Worm (Caenorhabditis elegans) whole organism, mixed stage, embryonic: Measurements from ENCODE around the gene fbxb-11.

Experiments
- M03D4.4 ChIP-seq: sonication (generic microtip); optimal IDR thresholded peaks from 2 replicates; lab custom pipeline; 2017; ENCODE audit warnings: mild to moderate bottlenecking, missing genetic modification characterization, missing compliant biosample characterization
- bed-3 ChIP-seq: fragments of 200-800 bp; sonication (Bioruptor generic); optimal IDR thresholded peaks from 3 replicates; lab custom pipeline; 2018; ENCODE audit warnings: mild to moderate bottlenecking, missing genetic modification characterization, moderate library complexity, missing compliant biosample characterization
- blmp-1 ChIP-seq: fragments of 150-350 bp; optimal IDR thresholded peaks from 2 replicates; lab custom pipeline; 2014; ENCODE audit warnings: missing biosample characterization, missing genetic modification characterization
- ceh-43 ChIP-seq: fragments of 200-800 bp; sonication (Bioruptor generic); optimal IDR thresholded peaks from 2 replicates; lab custom pipeline; 2018; ENCODE audit warnings: mild to moderate bottlenecking, missing genetic modification characterization, moderate library complexity, missing compliant biosample characterization
- ceh-83 ChIP-seq: fragments of 200-800 bp; sonication (Bioruptor generic); optimal IDR thresholded peaks from 2 replicates; lab custom pipeline; 2018; ENCODE audit warnings: mild to moderate bottlenecking, missing genetic modification characterization, missing compliant biosample characterization
- ces-1 ChIP-seq: fragments of 150-350 bp; optimal IDR thresholded peaks from 2 replicates; lab custom pipeline; 2014; ENCODE audit warnings: missing biosample characterization, missing genetic modification reagents, missing genetic modification characterization
- cnd-1 ChIP-seq: fragments of 200-800 bp; sonication (Bioruptor generic); optimal IDR thresholded peaks from 2 replicates; lab custom pipeline; 2018; ENCODE audit warnings: mild to moderate bottlenecking, missing genetic modification characterization, missing compliant biosample characterization
- drap-1 ChIP-seq: fragments of 200-800 bp; sonication (Bioruptor generic); optimal IDR thresholded peaks from 3 replicates; lab custom pipeline; 2018; ENCODE audit warnings: mild to moderate bottlenecking, missing genetic modification characterization, missing compliant biosample characterization
- elt-1 ChIP-seq: sonication (generic microtip); optimal IDR thresholded peaks from 2 replicates; lab custom pipeline; 2017; ENCODE audit warnings: missing genetic modification characterization, mild to moderate bottlenecking, missing compliant biosample characterization, antibody characterized with exemption, moderate library complexity, borderline replicate concordance; ENCODE audit not compliant: insufficient read depth
- elt-3 ChIP-seq: fragments of 150-350 bp; optimal IDR thresholded peaks from 2 replicates; lab custom pipeline; 2014; ENCODE audit warnings: missing biosample characterization, missing genetic modification characterization
- flh-1 ChIP-seq: fragments of 200-800 bp; sonication (Bioruptor generic); optimal IDR thresholded peaks from 2 replicates; lab custom pipeline; 2018; ENCODE audit warnings: mild to moderate bottlenecking, missing genetic modification characterization, moderate library complexity, missing compliant biosample characterization
- ham-2 ChIP-seq: fragments of 200-800 bp; sonication (Bioruptor generic); optimal IDR thresholded peaks from 2 replicates; lab custom pipeline; 2018; ENCODE audit warnings: mild to moderate bottlenecking, missing genetic modification characterization, missing compliant biosample characterization
- hlh-1 ChIP-seq: fragments of 150-350 bp; optimal IDR thresholded peaks from 2 replicates; lab custom pipeline; 2014; ENCODE audit warnings: missing biosample characterization, missing genetic modification reagents, missing genetic modification characterization
- lin-13 ChIP-seq: fragments of 150-350 bp; optimal IDR thresholded peaks from 2 replicates; lab custom pipeline; 2014; ENCODE audit warnings: missing biosample characterization, missing genetic modification characterization
- lin-32 ChIP-seq: fragments of 200-800 bp; sonication (Bioruptor generic); optimal IDR thresholded peaks from 2 replicates; lab custom pipeline; 2018; ENCODE audit warnings: mild to moderate bottlenecking, missing genetic modification characterization, missing compliant biosample characterization
- lsy-2 ChIP-seq: fragments of 150-350 bp; optimal IDR thresholded peaks from 2 replicates; lab custom pipeline; 2014; ENCODE audit warnings: missing biosample characterization, missing genetic modification characterization
- mab-5 ChIP-seq: fragments of 150-350 bp; optimal IDR thresholded peaks from 2 replicates; lab custom pipeline; 2014; ENCODE audit warnings: missing biosample characterization, missing genetic modification characterization
- mep-1 ChIP-seq: fragments of 150-350 bp; optimal IDR thresholded peaks from 2 replicates; lab custom pipeline; 2017; ENCODE audit warnings: missing biosample characterization, missing genetic modification reagents, missing genetic modification characterization, inconsistent platforms
- mls-2 ChIP-seq: sonication (generic microtip); optimal IDR thresholded peaks from 2 replicates; lab custom pipeline; 2016; ENCODE audit warnings: mild to moderate bottlenecking, missing genetic modification characterization, moderate library complexity, missing compliant biosample characterization
- nhr-12 ChIP-seq: fragments of 150-350 bp; optimal IDR thresholded peaks from 2 replicates; lab custom pipeline; 2014; ENCODE audit warnings: missing biosample characterization, missing genetic modification characterization
- nhr-2 ChIP-seq: fragments of 150-350 bp; optimal IDR thresholded peaks from 2 replicates; lab custom pipeline; 2014; ENCODE audit warnings: missing biosample characterization, missing genetic modification characterization
- nhr-76 ChIP-seq: sonication (generic microtip); optimal IDR thresholded peaks from 2 replicates; lab custom pipeline; 2017; ENCODE audit warnings: missing biosample characterization, missing genetic modification characterization
- pha-4 ChIP-seq: fragments of 150-350 bp; optimal IDR thresholded peaks from 2 replicates; lab custom pipeline; 2018; ENCODE audit warnings: missing biosample characterization, missing genetic modification reagents, missing genetic modification characterization
- sptf-1 ChIP-seq: sonication (generic microtip); optimal IDR thresholded peaks from 2 replicates; lab custom pipeline; 2017; ENCODE audit warnings: mild to moderate bottlenecking, missing genetic modification characterization, moderate library complexity, missing compliant biosample characterization
- tbx-8 ChIP-seq: fragments of 200-800 bp; sonication (Bioruptor generic); optimal IDR thresholded peaks from 2 replicates; lab custom pipeline; 2018; ENCODE audit warnings: mild to moderate bottlenecking, missing genetic modification characterization, moderate library complexity, missing compliant biosample characterization
- unc-120 ChIP-seq: sonication (generic microtip); optimal IDR thresholded peaks from 2 replicates; lab custom pipeline; 2017; ENCODE audit warnings: missing genetic modification characterization, missing compliant biosample characterization; ENCODE audit not compliant: poor library complexity, severe bottlenecking
- unc-62 ChIP-seq: fragments of 150-350 bp; optimal IDR thresholded peaks from 2 replicates; lab custom pipeline; 2014; ENCODE audit warnings: missing biosample characterization, missing genetic modification reagents, missing genetic modification characterization
- zip-8 ChIP-seq: fragments of 150-350 bp; optimal IDR thresholded peaks from 2 replicates; lab custom pipeline; 2014; ENCODE audit warnings: missing biosample characterization, missing genetic modification characterization
- ztf-11 ChIP-seq: fragments of 150-350 bp; optimal IDR thresholded peaks from 2 replicates; lab custom pipeline; 2014; ENCODE audit warnings: missing biosample characterization, missing genetic modification characterization

Gene fbxb-11

DNA sequence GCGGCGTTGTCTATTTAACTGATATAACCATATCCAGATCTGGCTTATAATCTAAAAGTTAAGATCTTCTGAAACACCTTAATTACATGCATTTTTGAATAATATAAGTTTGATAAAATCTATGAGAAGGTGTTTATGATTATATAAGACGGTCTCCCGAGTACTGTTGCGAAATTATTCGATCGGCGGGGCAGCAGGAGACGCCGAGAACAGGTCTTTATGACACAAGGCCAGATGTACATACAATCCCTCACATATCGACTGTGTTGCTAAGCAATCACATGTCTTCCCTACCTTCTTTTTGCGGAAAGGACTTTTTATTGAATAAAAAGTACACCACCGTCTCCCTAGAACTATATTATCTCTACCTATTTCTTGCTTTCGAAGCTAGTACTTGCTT lies 32.2 kb downstream of the fbxb-11 start, which contains the start of gene fbxb-53:
fbxb-53 (plus strand) TSS at position 301 of the 400 bp plus-strand sequence.
- TF ChIP-seq lin-13 (tag; lab: Kevin White, UChicago) (no peak), ceh-83 (GFP tag; lab: Kevin White, UChicago) (no peak), ceh-43 (GFP tag; lab: Kevin White, UChicago) (no peak), elt-1 (tag; lab: Kevin White, UChicago) (peak; percentile 44), drap-1 (no peak)

DNA sequence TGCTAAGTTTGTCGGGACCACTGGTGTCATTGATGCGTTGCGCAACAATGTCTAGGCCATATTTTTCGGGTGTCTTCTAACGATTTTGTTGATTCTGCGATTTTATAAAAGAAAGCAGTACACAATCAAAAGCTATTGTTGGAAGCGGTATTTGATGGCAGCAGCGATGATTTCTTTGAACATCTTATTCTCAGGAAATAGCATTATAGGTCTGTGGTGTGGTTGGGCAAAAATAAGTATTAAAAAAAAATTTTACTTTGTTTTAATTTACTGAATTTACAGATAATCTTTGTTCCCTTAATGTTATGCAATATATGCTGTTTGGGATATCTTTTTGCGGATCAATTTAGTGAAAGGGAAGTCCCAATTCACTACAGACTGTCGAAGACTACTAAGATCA lies 32.6 kb downstream of the fbxb-11 start, which contains the start of gene F36H5.10:
F36H5.10 (plus strand) TSS at position 301 of the 400 bp plus-strand sequence.
- peak; percentile 19 for TF ChIP-seq zip-8
- TF ChIP-seq ceh-43 (GFP tag; lab: Kevin White, UChicago) = no peak

DNA sequence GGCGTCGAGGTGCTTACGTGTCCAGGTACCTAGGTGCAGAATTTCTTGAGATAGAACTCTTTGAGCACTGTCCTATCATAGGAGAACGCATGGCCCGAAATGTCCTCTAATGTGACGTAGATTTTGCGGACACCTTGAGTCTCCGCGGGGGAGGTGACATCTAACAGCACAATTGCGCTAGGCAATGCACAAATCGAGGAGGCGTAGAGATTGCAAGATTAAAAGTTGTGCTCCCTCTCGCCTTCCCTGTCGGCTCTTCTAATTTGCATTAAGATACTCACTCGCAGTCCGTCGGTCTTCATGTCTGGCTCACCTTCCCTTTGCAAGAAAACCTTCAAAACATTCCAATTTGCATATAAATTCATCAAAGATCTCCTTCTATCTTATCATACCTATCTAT lies 35.2 kb downstream of the fbxb-11 start, which contains the start of gene F36H5.18:
F36H5.18 (plus strand) TSS at position 301 of the 400 bp plus-strand sequence.
- TF ChIP-seq tbx-8 (no peak), ham-2 (no peak), pha-4 (tag; lab: Kevin White, UChicago) (no peak), mls-2 (tag; lab: Kevin White, UChicago) (no peak), mab-5 (tag; lab: Kevin White, UChicago) (no peak), hlh-1 (tag; lab: Kevin White, UChicago) (no peak), mep-1 (tag; lab: Kevin White, UChicago) (no peak), unc-62 (GFP tag; lab: Kevin White, UChicago) (no peak), ceh-83 (GFP tag; lab: Kevin White, UChicago) (no peak), ztf-11 (no peak), cnd-1 (tag; lab: Kevin White, UChicago) (no peak), flh-1 (GFP tag; lab: Kevin White, UChicago) (no peak), lin-32 (GFP tag; lab: Kevin White, UChicago) (no peak), blmp-1 (tag; lab: Kevin White, UChicago) (no peak), bed-3 (GFP tag; lab: Kevin White, UChicago) (no peak), M03D4.4 (tag; lab: Kevin White, UChicago) (no peak), elt-1 (tag; lab: Kevin White, UChicago) (no peak), lsy-2 (tag; lab: Kevin White, UChicago) (no peak), nhr-12 (tag; lab: Kevin White, UChicago) (no peak), sptf-1 (no peak)

DNA sequence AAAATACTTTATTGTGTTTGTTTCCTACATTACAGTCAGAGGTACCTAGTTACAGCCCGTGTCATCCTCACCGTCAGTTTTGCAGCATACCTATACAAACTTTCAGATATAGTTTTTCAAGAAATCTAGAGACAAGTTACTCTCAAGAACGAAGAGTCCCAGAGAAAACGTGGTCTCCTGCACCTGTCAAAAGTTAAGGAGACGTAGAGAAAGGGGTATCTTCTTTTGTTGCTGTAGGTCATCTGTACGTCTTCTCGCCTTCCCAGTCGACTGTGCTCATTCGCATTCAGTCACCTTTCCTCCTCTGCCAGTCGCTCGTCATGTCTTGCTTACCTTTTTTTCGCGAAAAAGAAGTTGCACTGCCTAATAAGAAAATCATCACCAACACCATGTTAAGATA lies 37.1 kb downstream of the fbxb-11 start, which contains the start of gene F36H5.4:
F36H5.4 (plus strand) TSS at position 301 of the 400 bp plus-strand sequence.
- TF ChIP-seq hlh-1 (tag; lab: Kevin White, UChicago) = no peak
- TF ChIP-seq drap-1 = no peak
- TF ChIP-seq elt-3 (tag; lab: Kevin White, UChicago) = no peak
- no peak for TF ChIP-seq pha-4 (tag; lab: Kevin White, UChicago)
- no peak for TF ChIP-seq unc-120 (tag; lab: Kevin White, UChicago)
- TF ChIP-seq elt-1 (tag; lab: Kevin White, UChicago) = no peak
- no peak for TF ChIP-seq ceh-83 (GFP tag; lab: Kevin White, UChicago)
- TF ChIP-seq lin-32 (GFP tag; lab: Kevin White, UChicago) = no peak
- TF ChIP-seq nhr-12 (tag; lab: Kevin White, UChicago) = no peak
- no peak for TF ChIP-seq mep-1 (tag; lab: Kevin White, UChicago)
- no peak for TF ChIP-seq unc-62 (GFP tag; lab: Kevin White, UChicago)

DNA sequence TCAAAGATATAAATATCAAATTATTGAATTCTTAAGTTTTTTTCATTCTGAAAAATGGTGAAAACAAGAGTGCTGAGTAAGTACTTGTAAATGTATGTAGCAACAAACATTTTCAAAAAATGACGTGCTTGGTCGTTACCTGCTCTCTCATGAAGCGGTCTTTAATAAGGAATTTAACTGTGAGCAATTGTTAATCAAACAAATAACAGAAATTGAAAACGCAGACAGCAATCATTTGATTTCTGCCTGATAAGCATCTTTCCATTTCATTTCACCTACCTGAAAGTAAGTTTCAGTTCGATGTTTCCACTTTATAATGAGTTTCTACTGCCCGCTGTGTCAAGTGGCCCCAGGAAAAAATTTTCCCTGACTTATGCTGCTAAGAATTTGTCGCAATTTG lies 38.7 kb downstream of the fbxb-11 start, which contains the start of gene math-28:
math-28 (plus strand) TSS at position 301 of the 400 bp plus-strand sequence.
- TF ChIP-seq blmp-1 (tag; lab: Kevin White, UChicago) = no peak
- TF ChIP-seq hlh-1 (tag; lab: Kevin White, UChicago) = no peak
- TF ChIP-seq bed-3 (GFP tag; lab: Kevin White, UChicago) = no peak
- no peak for TF ChIP-seq mab-5 (tag; lab: Kevin White, UChicago)
- TF ChIP-seq lsy-2 (tag; lab: Kevin White, UChicago) = no peak
- no peak for TF ChIP-seq zip-8
- no peak for TF ChIP-seq ces-1 (GFP tag; lab: Kevin White, UChicago)
- TF ChIP-seq tbx-8 = no peak
- no peak for TF ChIP-seq M03D4.4 (tag; lab: Kevin White, UChicago)
- no peak for TF ChIP-seq pha-4 (tag; lab: Kevin White, UChicago)
- TF ChIP-seq lin-13 (tag; lab: Kevin White, UChicago) = no peak
- no peak for TF ChIP-seq drap-1
- no peak for TF ChIP-seq ceh-43 (GFP tag; lab: Kevin White, UChicago)
- TF ChIP-seq elt-3 (tag; lab: Kevin White, UChicago) = no peak
- TF ChIP-seq unc-62 (GFP tag; lab: Kevin White, UChicago) = no peak
- TF ChIP-seq nhr-76 = no peak
- no peak for TF ChIP-seq ham-2
- no peak for TF ChIP-seq nhr-2 (tag; lab: Kevin White, UChicago)
- no peak for TF ChIP-seq mls-2 (tag; lab: Kevin White, UChicago)
- TF ChIP-seq nhr-12 (tag; lab: Kevin White, UChicago) = no peak
